Fruit fly (Drosophila melanogaster) whole organism, embryonic: ENCODE data around the gene CG10376.

Experiments
- Adf1 ChIP-seq: fragments of 200-800 bp; sonication (Bioruptor generic); IDR thresholded peaks from 2 replicates; pipeline ENCODE4 v1.3.6; 2022; ENCODE audit warnings: missing biosample characterization, missing genetic modification characterization
- BtbVII ChIP-seq: fragments of 200-800 bp; sonication (Bioruptor generic); optimal IDR thresholded peaks from 3 replicates; lab custom pipeline; 2017; ENCODE audit warnings: missing biosample characterization, mild to moderate bottlenecking, missing genetic modification characterization
- CG10366 ChIP-seq: fragments of 200-800 bp; sonication (Bioruptor generic); IDR thresholded peaks from 2 replicates; pipeline ENCODE4 v1.3.6; 2022; ENCODE audit warnings: missing biosample characterization, missing genetic modification characterization
- CG12071 ChIP-seq: fragments of 200-800 bp; sonication (Bioruptor generic); optimal IDR thresholded peaks from 3 replicates; lab custom pipeline; 2018; ENCODE audit warnings: missing biosample characterization, mild to moderate bottlenecking, missing genetic modification characterization
- CG12299 ChIP-seq: fragments of 200-800 bp; sonication (Bioruptor generic); optimal IDR thresholded peaks from 2 replicates; lab custom pipeline; 2018; ENCODE audit warnings: missing biosample characterization, mild to moderate bottlenecking, missing genetic modification characterization
- CG14860 ChIP-seq: fragments of 200-800 bp; sonication (Bioruptor generic); IDR thresholded peaks from 3 replicates; pipeline ENCODE4 v1.3.6; 2022; ENCODE audit warnings: missing biosample characterization, missing genetic modification characterization; ENCODE audit not compliant: partially characterized antibody
- CG15479 ChIP-seq: fragments of 200-800 bp; sonication (Bioruptor generic); optimal IDR thresholded peaks from 3 replicates; lab custom pipeline; 2019; ENCODE audit warnings: missing biosample characterization, mild to moderate bottlenecking, missing genetic modification characterization, moderate library complexity
- CG15601 ChIP-seq: fragments of 200-800 bp; sonication (Bioruptor generic); optimal IDR thresholded peaks from 3 replicates; lab custom pipeline; 2019; ENCODE audit warnings: missing biosample characterization, mild to moderate bottlenecking, missing genetic modification characterization, moderate library complexity
- CG1602 ChIP-seq: fragments of 200-800 bp; sonication (Bioruptor generic); optimal IDR thresholded peaks from 3 replicates; lab custom pipeline; 2016; ENCODE audit warnings: missing biosample characterization, missing genetic modification characterization
- CG17361 ChIP-seq: fragments of 200-800 bp; sonication (Bioruptor generic); IDR thresholded peaks from 3 replicates; pipeline ENCODE4 v1.3.6; 2022; ENCODE audit warnings: missing biosample characterization, missing genetic modification characterization
- CG17802 ChIP-seq: fragments of 200-800 bp; sonication (Bioruptor generic); optimal IDR thresholded peaks from 2 replicates; lab custom pipeline; 2018; ENCODE audit warnings: missing biosample characterization, mild to moderate bottlenecking, missing genetic modification characterization, moderate library complexity
- CG2120 ChIP-seq: fragments of 200-800 bp; sonication (Bioruptor generic); optimal IDR thresholded peaks from 3 replicates; lab custom pipeline; 2016; ENCODE audit warnings: missing biosample characterization, missing genetic modification characterization
- CG2199 ChIP-seq: fragments of 200-800 bp; sonication (Bioruptor generic); IDR thresholded peaks from 3 replicates; pipeline ENCODE4 v1.3.6; 2022; ENCODE audit warnings: missing biosample characterization, missing genetic modification characterization
- CG2875 ChIP-seq: fragments of 200-800 bp; sonication (Bioruptor generic); optimal IDR thresholded peaks from 2 replicates; lab custom pipeline; 2017; ENCODE audit warnings: missing biosample characterization, mild to moderate bottlenecking, missing genetic modification characterization, missing genetic modification reagents
- CG3838 ChIP-seq: fragments of 200-800 bp; sonication (Bioruptor generic); optimal IDR thresholded peaks from 3 replicates; lab custom pipeline; 2016; ENCODE audit warnings: missing biosample characterization, missing genetic modification characterization
- CG3995 ChIP-seq: fragments of 200-800 bp; sonication (Bioruptor generic); optimal IDR thresholded peaks from 3 replicates; lab custom pipeline; 2016; ENCODE audit warnings: missing biosample characterization, missing genetic modification characterization
- CG6272 ChIP-seq: fragments of 200-800 bp; sonication (Bioruptor generic); IDR thresholded peaks from 2 replicates; pipeline ENCODE4 v1.3.6; 2022; ENCODE audit warnings: missing biosample characterization, missing genetic modification characterization
- CG6765 ChIP-seq: fragments of 200-800 bp; sonication (Bioruptor generic); optimal IDR thresholded peaks from 3 replicates; lab custom pipeline; 2017; ENCODE audit warnings: missing biosample characterization, mild to moderate bottlenecking, missing genetic modification characterization
- CG8944 ChIP-seq: fragments of 200-800 bp; sonication (Bioruptor generic); optimal IDR thresholded peaks from 3 replicates; lab custom pipeline; 2016; ENCODE audit warnings: missing biosample characterization, missing genetic modification characterization
- CTCF ChIP-seq: fragments of 200-800 bp; sonication (Bioruptor generic); optimal IDR thresholded peaks from 2 replicates; lab custom pipeline; 2017; ENCODE audit warnings: missing biosample characterization, mild to moderate bottlenecking, missing genetic modification characterization, moderate library complexity
- D19A ChIP-seq: fragments of 200-800 bp; optimal IDR thresholded peaks from 3 replicates; lab custom pipeline; 2019; ENCODE audit warnings: missing biosample characterization, mild to moderate bottlenecking, missing genetic modification characterization, moderate library complexity
- Deaf1 ChIP-seq: fragments of 200-800 bp; optimal IDR thresholded peaks from 3 replicates; lab custom pipeline; 2019; ENCODE audit warnings: missing biosample characterization, mild to moderate bottlenecking, missing genetic modification characterization, moderate library complexity
- Dref ChIP-seq: fragments of 200-800 bp; sonication (Bioruptor generic); IDR thresholded peaks from 2 replicates; pipeline ENCODE4 v1.3.6; 2022; ENCODE audit warnings: missing biosample characterization, missing genetic modification characterization
- Ets97D ChIP-seq: fragments of 200-800 bp; sonication (Bioruptor generic); optimal IDR thresholded peaks from 3 replicates; lab custom pipeline; 2016; ENCODE audit warnings: missing biosample characterization, missing genetic modification characterization
- Fer1 ChIP-seq: fragments of 200-800 bp; sonication (Bioruptor generic); optimal IDR thresholded peaks from 2 replicates; lab custom pipeline; 2017; ENCODE audit warnings: missing biosample characterization, mild to moderate bottlenecking, missing genetic modification characterization
- Fer3 ChIP-seq: fragments of 200-800 bp; sonication (Bioruptor generic); optimal IDR thresholded peaks from 2 replicates; lab custom pipeline; 2018; ENCODE audit warnings: missing biosample characterization, mild to moderate bottlenecking, missing genetic modification characterization, moderate library complexity
- HHEX ChIP-seq: fragments of 200-800 bp; sonication (Bioruptor generic); optimal IDR thresholded peaks from 3 replicates; lab custom pipeline; 2017; ENCODE audit warnings: missing biosample characterization, mild to moderate bottlenecking, missing genetic modification characterization, missing genetic modification reagents
- MESR4 ChIP-seq: fragments of 200-800 bp; sonication (Bioruptor generic); optimal IDR thresholded peaks from 2 replicates; lab custom pipeline; 2018; ENCODE audit warnings: missing biosample characterization, mild to moderate bottlenecking, missing genetic modification characterization, moderate library complexity
- YL-1 ChIP-seq: fragments of 200-800 bp; sonication (Bioruptor generic); optimal IDR thresholded peaks from 3 replicates; lab custom pipeline; 2017; ENCODE audit warnings: missing biosample characterization, mild to moderate bottlenecking, missing genetic modification characterization
- br ChIP-seq: fragments of >200 bp; optimal IDR thresholded peaks from 2 replicates; lab custom pipeline; 2017
- cad ChIP-seq: fragments of >200 bp; optimal IDR thresholded peaks from 2 replicates; lab custom pipeline; 2017; ENCODE audit warnings: missing biosample characterization, missing genetic modification characterization
- chif ChIP-seq, 2 experiments: fragments of 200-800 bp; sonication (Bioruptor generic); optimal IDR thresholded peaks; 3 replicates each; lab custom pipeline; 2016; ENCODE audit warnings: missing biosample characterization in 2 of 2, missing genetic modification characterization in 2 of 2
- chinmo ChIP-seq: fragments of 200-800 bp; sonication (Bioruptor generic); IDR thresholded peaks from 4 replicates; pipeline ENCODE4 v1.3.6; 2022; ENCODE audit warnings: missing biosample characterization, missing genetic modification characterization; ENCODE audit not compliant: partially characterized antibody
- chn ChIP-seq: fragments of 200-800 bp; sonication (Bioruptor generic); optimal IDR thresholded peaks from 2 replicates; lab custom pipeline; 2016; ENCODE audit warnings: missing biosample characterization, missing genetic modification characterization
- fd3F ChIP-seq: fragments of 200-800 bp; sonication (Bioruptor generic); optimal IDR thresholded peaks from 2 replicates; lab custom pipeline; 2018; ENCODE audit warnings: missing biosample characterization, mild to moderate bottlenecking, missing genetic modification characterization, moderate library complexity
- fru ChIP-seq: fragments of >200 bp; optimal IDR thresholded peaks from 2 replicates; lab custom pipeline; 2017
- lilli ChIP-seq: fragments of 200-800 bp; sonication (Bioruptor generic); optimal IDR thresholded peaks from 3 replicates; lab custom pipeline; 2016; ENCODE audit warnings: missing biosample characterization, missing genetic modification characterization
- lola ChIP-seq, 3 experiments: fragments of >200 bp in 2 of 3; fragments of 200-800 bp in 1 of 3; sonication (Bioruptor generic) in 1 of 3; optimal IDR thresholded peaks; 2 replicates each; lab custom pipeline; 2017 to 2019; ENCODE audit warnings: missing biosample characterization in 3 of 3, missing genetic modification characterization in 3 of 3, mild to moderate bottlenecking in 1 of 3, moderate library complexity in 1 of 3
- luna ChIP-seq: fragments of 200-800 bp; sonication (Bioruptor generic); optimal IDR thresholded peaks from 2 replicates; lab custom pipeline; 2016; ENCODE audit warnings: missing biosample characterization, missing genetic modification characterization
- mam ChIP-seq: fragments of 200-800 bp; sonication (Bioruptor generic); optimal IDR thresholded peaks from 3 replicates; lab custom pipeline; 2016; ENCODE audit warnings: missing biosample characterization, missing genetic modification characterization
- onecut ChIP-seq: fragments of 200-800 bp; sonication (Bioruptor generic); IDR thresholded peaks from 2 replicates; pipeline ENCODE4 v1.3.6; 2022; ENCODE audit warnings: missing biosample characterization, missing genetic modification characterization
- phol ChIP-seq: fragments of 200-800 bp; sonication (Bioruptor generic); optimal IDR thresholded peaks from 3 replicates; lab custom pipeline; 2018; ENCODE audit warnings: missing biosample characterization, mild to moderate bottlenecking, missing genetic modification characterization, moderate library complexity
- prd ChIP-seq, 3 experiments: fragments of >200 bp in 2 of 3; fragments of 200-800 bp in 1 of 3; sonication (Bioruptor generic) in 1 of 3; optimal IDR thresholded peaks in 2 of 3; IDR thresholded peaks in 1 of 3; 2 replicates in 2 of 3; 3 replicates in 1 of 3; pipeline versions ENCODE4 v1.3.6 to Lab custom; 2017 to 2022; ENCODE audit warnings: missing biosample characterization in 1 of 3, missing genetic modification characterization in 1 of 3
- pros ChIP-seq: fragments of 200-800 bp; sonication (Bioruptor generic); optimal IDR thresholded peaks from 3 replicates; lab custom pipeline; 2019; ENCODE audit warnings: missing biosample characterization, mild to moderate bottlenecking, missing genetic modification characterization, moderate library complexity
- pum ChIP-seq: fragments of 200-800 bp; sonication (Bioruptor generic); optimal IDR thresholded peaks from 2 replicates; lab custom pipeline; 2016; ENCODE audit warnings: missing biosample characterization, missing genetic modification characterization
- pzg ChIP-seq: fragments of 200-800 bp; sonication (Bioruptor generic); optimal IDR thresholded peaks from 3 replicates; lab custom pipeline; 2018; ENCODE audit warnings: missing biosample characterization, mild to moderate bottlenecking, missing genetic modification characterization, moderate library complexity
- repo ChIP-seq: fragments of 200-800 bp; sonication (Bioruptor generic); optimal IDR thresholded peaks from 2 replicates; lab custom pipeline; 2016; ENCODE audit warnings: missing biosample characterization, missing genetic modification characterization
- tll ChIP-seq, 2 experiments: fragments of 200-800 bp in 1 of 2; fragments of >200 bp in 1 of 2; sonication (Bioruptor generic) in 1 of 2; optimal IDR thresholded peaks; 2 replicates each; lab custom pipeline; 2017 to 2019; ENCODE audit warnings: missing biosample characterization in 2 of 2, missing genetic modification characterization in 2 of 2, mild to moderate bottlenecking in 1 of 2, moderate library complexity in 1 of 2
- vnd ChIP-seq: fragments of 200-800 bp; sonication (Bioruptor generic); IDR thresholded peaks from 3 replicates; pipeline ENCODE4 v1.3.6; 2022; ENCODE audit warnings: missing biosample characterization, missing genetic modification characterization; ENCODE audit not compliant: partially characterized antibody
- zfh1 ChIP-seq: fragments of 200-800 bp; sonication (Bioruptor generic); IDR thresholded peaks from 3 replicates; pipeline ENCODE4 v1.3.6; 2022; ENCODE audit warnings: missing biosample characterization, missing genetic modification characterization

CG10376 gene

dm6 chr2L:18708239-18708891, 5.5 kb upstream of the CG10376 start, which contains the start of the genes Faf2 and Grip71 (continued):
- TF ChIP-seq Deaf1 (tag; lab: Kevin White, UChicago) = peak; percentile 58
- no peak for TF ChIP-seq CG15479 (GFP tag; lab: Kevin White, UChicago)
- peak; percentile 96 for TF ChIP-seq MESR4 (GFP tag; lab: Kevin White, UChicago)
- TF ChIP-seq pzg = peak; percentile 83
- TF ChIP-seq Dref = peak; percentile 49
- peak; percentile 71 for TF ChIP-seq CG3838 (GFP tag; lab: Kevin White, UChicago)
- peak; percentile 74 for TF ChIP-seq CG2875 (GFP tag; lab: Kevin White, UChicago)
- peak; percentile 74 for TF ChIP-seq D19A (tag; lab: Kevin White, UChicago)
- TF ChIP-seq CG17361 = peak; percentile 95
- no peak for TF ChIP-seq cad (GFP tag; lab: Kevin White, UChicago)
- no peak for TF ChIP-seq luna (GFP tag; lab: Kevin White, UChicago)
- TF ChIP-seq repo (GFP tag; lab: Kevin White, UChicago) = peak; percentile 59
- peak; percentile 87 for TF ChIP-seq CG8944 (GFP tag; lab: Kevin White, UChicago)
- TF ChIP-seq zfh1 (GFP tag; lab: Robert Waterston, UW) = peak; percentile 96
- TF ChIP-seq HHEX (GFP tag; lab: Kevin White, UChicago) = peak; percentile 67
- TF ChIP-seq CG6765 = peak; percentile 38
- peak; percentile 7 for TF ChIP-seq pros (GFP tag; lab: Kevin White, UChicago)
- peak; percentile 93 for TF ChIP-seq mam
- TF ChIP-seq CG15601 = peak; percentile 84
- TF ChIP-seq CG2199 (GFP tag; lab: Robert Waterston, UW) = peak; percentile 64; the same call in 2 of the 3 replicates
- peak; percentile 86; the same call in 3 of the 4 replicates for TF ChIP-seq chinmo (GFP tag; lab: Robert Waterston, UW)
- peak; percentile 62 for TF ChIP-seq CG3995 (GFP tag; lab: Kevin White, UChicago)
- no peak for TF ChIP-seq CG14860 (GFP tag; lab: Robert Waterston, UW)
- TF ChIP-seq CG6272 = peak; percentile 96
- peak; percentile 91 for TF ChIP-seq Ets97D (GFP tag; lab: Kevin White, UChicago)
- no peak for TF ChIP-seq br (lab: Kevin White, UChicago)
- peak; percentile 92 for TF ChIP-seq fd3F (GFP tag; lab: Kevin White, UChicago)
- TF ChIP-seq CG12071 = peak; percentile 41
- TF ChIP-seq prd (optimal IDR thresholded peaks at IDR 0.05; lab: Kevin White, UChicago) = no peak
- peak; percentile 98 for TF ChIP-seq prd (GFP tag; IDR thresholded peaks at IDR 0.05; lab: Robert Waterston, UW)
- TF ChIP-seq onecut (GFP tag; lab: Robert Waterston, UW) = peak; percentile 65
- peak; percentile 70 for TF ChIP-seq Fer1 (GFP tag; lab: Kevin White, UChicago)
- TF ChIP-seq fru = no peak
- TF ChIP-seq CG2120 (GFP tag; lab: Kevin White, UChicago) = peak; percentile 94
- TF ChIP-seq CG10366 = peak; percentile 94
- TF ChIP-seq phol (tag; lab: Kevin White, UChicago) = peak; percentile 96
- TF ChIP-seq lola (GFP tag; optimal IDR thresholded peaks at IDR 0.05; lab: Kevin White, UChicago) = peak in 2 of 3 experiments; percentile 86 to 98
- peak; percentile 76 to 91 for TF ChIP-seq chif (GFP tag; optimal IDR thresholded peaks at IDR 0.05; lab: Kevin White, UChicago)
- peak; percentile 93 for TF ChIP-seq CG1602 (GFP tag; lab: Kevin White, UChicago)
- peak; percentile 66 for TF ChIP-seq Adf1 (GFP tag; lab: Robert Waterston, UW)
- peak; percentile 82 for TF ChIP-seq YL-1
- TF ChIP-seq tll (GFP tag; optimal IDR thresholded peaks at IDR 0.05; lab: Kevin White, UChicago) = peak in 1 of 2 experiments; percentile 22
- peak; percentile 94 for TF ChIP-seq pum
- peak; percentile 92 for TF ChIP-seq Fer3 (tag; lab: Kevin White, UChicago)
- no peak for TF ChIP-seq vnd (GFP tag; lab: Robert Waterston, UW)
- TF ChIP-seq lilli = peak; percentile 96
- peak; percentile 23 for TF ChIP-seq CTCF
- TF ChIP-seq chn (GFP tag; lab: Kevin White, UChicago) = peak; percentile 93
- TF ChIP-seq BtbVII (GFP tag; lab: Kevin White, UChicago) = peak; percentile 15
- peak; percentile 77 for TF ChIP-seq CG12299 (tag; lab: Kevin White, UChicago)
- TF ChIP-seq CG17802 = peak; percentile 94
